Worm (Caenorhabditis elegans) whole organism, L1 larva: ENCODE results near the gene W01B6.8.

Source experiments
- C04F5.9 ChIP-seq: sonication (generic microtip); optimal IDR thresholded peaks from 2 replicates; lab custom pipeline; 2016; ENCODE audit warnings: missing genetic modification characterization, missing compliant biosample characterization
- alr-1 ChIP-seq: fragments of 200-800 bp; sonication (Bioruptor generic); optimal IDR thresholded peaks from 2 replicates; lab custom pipeline; 2018; ENCODE audit warnings: borderline replicate concordance, mild to moderate bottlenecking, missing genetic modification characterization, missing compliant biosample characterization
- ama-1 ChIP-seq: fragments of 150-350 bp; optimal IDR thresholded peaks from 2 replicates; lab custom pipeline; 2014
- blmp-1 ChIP-seq: fragments of 150-350 bp; optimal IDR thresholded peaks from 2 replicates; lab custom pipeline; 2014; ENCODE audit warnings: missing biosample characterization, missing genetic modification characterization
- ceh-88 ChIP-seq: fragments of 200-800 bp; sonication (Bioruptor generic); IDR thresholded peaks from 2 replicates; pipeline ENCODE4 v1.3.6; 2022; ENCODE audit warnings: missing genetic modification characterization, missing compliant biosample characterization
- efl-1 ChIP-seq, 4 experiments: fragments of 150-350 bp; optimal IDR thresholded peaks in 3 of 4; peaks in 1 of 4; 1 replicate in 1 of 4; 2 replicates in 3 of 4; lab custom pipeline; 2014; ENCODE audit warnings: missing biosample characterization in 2 of 4, missing genetic modification characterization in 2 of 4, missing genetic modification reagents in 2 of 4
- egl-13 ChIP-seq: sonication (generic microtip); optimal IDR thresholded peaks from 2 replicates; lab custom pipeline; 2016; ENCODE audit warnings: missing genotype, missing genetic modification reagents, missing genetic modification characterization, missing compliant biosample characterization
- egl-27 ChIP-seq, 2 experiments: fragments of 150-350 bp in 1 of 2; sonication (generic microtip); optimal IDR thresholded peaks; 3 replicates each; lab custom pipeline; 2017 to 2018; ENCODE audit warnings: missing biosample characterization in 2 of 2, missing genetic modification characterization in 2 of 2, missing genetic modification reagents in 2 of 2
- ets-5 ChIP-seq: fragments of 200-800 bp; sonication (Bioruptor generic); IDR thresholded peaks from 2 replicates; pipeline ENCODE4 v1.3.6; 2022; ENCODE audit warnings: missing genetic modification characterization, missing compliant biosample characterization
- fkh-10 ChIP-seq: sonication (generic microtip); optimal IDR thresholded peaks from 2 replicates; lab custom pipeline; 2017; ENCODE audit warnings: missing biosample characterization, missing genetic modification reagents, missing genetic modification characterization
- hlh-4 ChIP-seq: sonication (generic microtip); optimal IDR thresholded peaks from 2 replicates; lab custom pipeline; 2016; ENCODE audit warnings: mild to moderate bottlenecking, missing genetic modification characterization, missing compliant biosample characterization
- hpl-2 ChIP-seq: fragments of 150-350 bp; optimal IDR thresholded peaks from 2 replicates; lab custom pipeline; 2014; ENCODE audit warnings: missing biosample characterization, missing genetic modification reagents, missing genetic modification characterization
- irx-1 ChIP-seq: sonication (generic microtip); optimal IDR thresholded peaks from 2 replicates; lab custom pipeline; 2016; ENCODE audit warnings: missing genetic modification characterization, missing compliant biosample characterization
- lin-35 ChIP-seq, 2 experiments: fragments of 150-350 bp; optimal IDR thresholded peaks; 2 replicates each; lab custom pipeline; 2014; ENCODE audit warnings: missing biosample characterization in 2 of 2, missing genetic modification characterization in 2 of 2, missing genetic modification reagents in 2 of 2
- lir-3 ChIP-seq: sonication (generic microtip); optimal IDR thresholded peaks from 2 replicates; lab custom pipeline; 2016; ENCODE audit warnings: mild to moderate bottlenecking, missing genetic modification characterization, moderate library complexity, missing compliant biosample characterization; ENCODE audit not compliant: poor library complexity
- mab-9 ChIP-seq: fragments of 200-800 bp; sonication (Bioruptor generic); IDR thresholded peaks from 2 replicates; pipeline ENCODE4 v1.3.6; 2022; ENCODE audit warnings: missing genetic modification reagents, missing genetic modification characterization, missing compliant biosample characterization
- mdl-1 ChIP-seq, 2 experiments: fragments of 150-350 bp; optimal IDR thresholded peaks; 2 replicates each; lab custom pipeline; 2014 to 2017; ENCODE audit warnings: missing biosample characterization in 2 of 2, missing genetic modification characterization in 2 of 2, inconsistent platforms in 1 of 2
- mef-2 ChIP-seq: fragments of 150-350 bp; optimal IDR thresholded peaks from 2 replicates; lab custom pipeline; 2014; ENCODE audit warnings: missing biosample characterization, missing genetic modification characterization
- nhr-12 ChIP-seq: sonication (generic microtip); optimal IDR thresholded peaks from 2 replicates; lab custom pipeline; 2017; ENCODE audit warnings: missing biosample characterization, missing genetic modification characterization
- nhr-71 ChIP-seq: sonication (generic microtip); optimal IDR thresholded peaks from 2 replicates; lab custom pipeline; 2016; ENCODE audit warnings: mild to moderate bottlenecking, missing genetic modification characterization, moderate library complexity, missing compliant biosample characterization
- nhr-76 ChIP-seq: sonication (generic microtip); optimal IDR thresholded peaks from 2 replicates; lab custom pipeline; 2017; ENCODE audit warnings: missing biosample characterization, missing genetic modification characterization
- nhr-77 ChIP-seq: fragments of 150-350 bp; optimal IDR thresholded peaks from 2 replicates; lab custom pipeline; 2014; ENCODE audit warnings: missing biosample characterization, missing genetic modification characterization
- nhr-84 ChIP-seq: sonication (generic microtip); optimal IDR thresholded peaks from 2 replicates; lab custom pipeline; 2017; ENCODE audit warnings: missing biosample characterization, missing genetic modification characterization
- pax-3 ChIP-seq: fragments of 200-800 bp; sonication (Bioruptor generic); optimal IDR thresholded peaks from 2 replicates; lab custom pipeline; 2018; ENCODE audit warnings: mild to moderate bottlenecking, missing genetic modification characterization, moderate library complexity, missing compliant biosample characterization
- sox-4 ChIP-seq: sonication (generic microtip); optimal IDR thresholded peaks from 2 replicates; lab custom pipeline; 2016; ENCODE audit warnings: missing genetic modification characterization, missing compliant biosample characterization
- sptf-1 ChIP-seq: fragments of 150-350 bp; optimal IDR thresholded peaks from 2 replicates; lab custom pipeline; 2014; ENCODE audit warnings: missing biosample characterization, missing genetic modification characterization
- sup-37 ChIP-seq: fragments of 200-800 bp; sonication (Bioruptor generic); optimal IDR thresholded peaks from 2 replicates; lab custom pipeline; 2018; ENCODE audit warnings: mild to moderate bottlenecking, missing genetic modification characterization, missing compliant biosample characterization
- swsn-7 ChIP-seq: sonication (generic microtip); optimal IDR thresholded peaks from 2 replicates; lab custom pipeline; 2016; ENCODE audit warnings: missing genetic modification characterization, missing compliant biosample characterization
- tbx-2 ChIP-seq: sonication (generic microtip); optimal IDR thresholded peaks from 2 replicates; lab custom pipeline; 2016; ENCODE audit warnings: missing genetic modification characterization, missing compliant biosample characterization
- unc-130 ChIP-seq: fragments of 150-350 bp; optimal IDR thresholded peaks from 2 replicates; lab custom pipeline; 2017; ENCODE audit warnings: missing biosample characterization, missing genetic modification characterization, inconsistent platforms
- unc-62 ChIP-seq: fragments of 150-350 bp; optimal IDR thresholded peaks from 2 replicates; lab custom pipeline; 2014; ENCODE audit warnings: missing biosample characterization, missing genetic modification reagents, missing genetic modification characterization
- unc-98 ChIP-seq: fragments of 200-800 bp; sonication (Bioruptor generic); IDR thresholded peaks from 2 replicates; pipeline ENCODE4 v1.3.6; 2022; ENCODE audit warnings: missing genetic modification characterization, missing compliant biosample characterization
- zag-1 ChIP-seq: fragments of 150-350 bp; optimal IDR thresholded peaks from 2 replicates; lab custom pipeline; 2014; ENCODE audit warnings: missing biosample characterization, missing genetic modification characterization
- ztf-4 ChIP-seq: fragments of 150-350 bp; optimal IDR thresholded peaks from 2 replicates; lab custom pipeline; 2014; ENCODE audit warnings: missing biosample characterization, missing genetic modification characterization

Gene W01B6.8

DNA sequence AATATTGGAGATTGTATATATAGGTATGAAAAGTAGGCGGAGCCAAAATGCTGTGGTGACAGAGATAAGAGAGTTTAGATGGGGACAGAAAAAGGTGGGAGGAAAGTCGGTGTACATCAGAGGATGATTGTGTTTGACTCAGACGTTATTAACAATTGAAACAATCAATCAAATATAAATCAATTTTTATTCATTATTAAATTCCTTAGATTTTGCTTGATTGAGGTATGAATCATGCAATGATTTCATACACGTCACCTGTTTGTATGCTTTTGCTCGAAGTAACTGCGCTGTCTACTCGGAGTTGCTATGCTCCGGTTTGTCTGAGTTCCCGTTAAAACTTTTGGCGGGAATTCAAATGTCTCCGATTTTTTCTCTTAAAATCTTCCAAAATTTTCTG lies 31.0 kb upstream of the W01B6.8 start, which contains the start of gene C04G2.10 (continued):
- TF ChIP-seq efl-1 (optimal IDR thresholded peaks at IDR 0.05; lab: Kevin White, UChicago) (no peak), efl-1 (GFP tag; optimal IDR thresholded peaks at IDR 0.05 in 1 of 2; lab: Kevin White, UChicago) (no peak), unc-130 (tag; lab: Kevin White, UChicago) (no peak), swsn-7 (tag; lab: Kevin White, UChicago) (no peak)

ce11 chrIV:10112570-10112969 lies 28.4 kb upstream of the W01B6.8 start, which contains the start of gene nsph-3.2:
nsph-3.2 (plus strand) TSS chrIV:10112870.
- TF ChIP-seq zag-1 (tag; lab: Kevin White, UChicago) = no peak
- no peak for TF ChIP-seq irx-1
- no peak for TF ChIP-seq nhr-77 (tag; lab: Kevin White, UChicago)
- TF ChIP-seq ama-1 (lab: Kevin White, UChicago) = no peak
- TF ChIP-seq sox-4 (tag; lab: Kevin White, UChicago) = no peak
- TF ChIP-seq C04F5.9 (tag; lab: Kevin White, UChicago) = no peak
- TF ChIP-seq unc-62 (GFP tag; lab: Kevin White, UChicago) = no peak
- no peak for TF ChIP-seq unc-98 (GFP tag; lab: Robert Waterston, UW)
- TF ChIP-seq mab-9 (GFP tag; lab: Robert Waterston, UW) = no peak

DNA sequence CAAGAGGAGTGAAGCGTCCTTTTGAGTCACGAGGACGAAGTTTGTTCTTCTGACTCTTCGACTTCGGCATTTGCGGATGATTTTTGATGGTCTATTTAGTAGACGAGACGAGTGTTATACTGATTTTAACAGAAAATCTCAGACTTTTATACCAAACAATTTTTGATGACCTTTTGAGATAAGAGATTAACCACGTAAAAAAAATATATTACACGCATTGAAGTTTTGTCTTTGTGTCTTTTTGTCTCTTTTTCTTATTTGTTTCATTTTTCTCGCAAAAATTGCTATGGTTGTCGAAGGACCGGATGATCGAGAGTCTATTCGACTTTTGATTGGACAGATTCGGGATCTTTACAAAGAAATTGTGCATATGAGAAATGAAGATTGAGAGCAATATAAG lies 27.3 kb upstream of the W01B6.8 start, which contains the start of gene spch-1:
Gene spch-1, minus strand, starts transcription at position 101 of the 400 bp plus-strand sequence.
- TF ChIP-seq hpl-2 (GFP tag; lab: Kevin White, UChicago) = no peak
- no peak for TF ChIP-seq tbx-2 (tag; lab: Kevin White, UChicago)
- TF ChIP-seq ceh-88 (GFP tag; lab: Robert Waterston, UW) = no peak
- no peak for TF ChIP-seq efl-1 (optimal IDR thresholded peaks at IDR 0.05; lab: Kevin White, UChicago)
- TF ChIP-seq efl-1 (GFP tag; optimal IDR thresholded peaks at IDR 0.05 in 1 of 2; lab: Kevin White, UChicago) = no peak
- no peak for TF ChIP-seq mdl-1 (tag; optimal IDR thresholded peaks at IDR 0.05; lab: Kevin White, UChicago)
- TF ChIP-seq alr-1 = no peak
- no peak for TF ChIP-seq sptf-1 (tag; lab: Kevin White, UChicago)
- TF ChIP-seq lin-35 (GFP tag; optimal IDR thresholded peaks at IDR 0.05; lab: Kevin White, UChicago) = no peak

DNA sequence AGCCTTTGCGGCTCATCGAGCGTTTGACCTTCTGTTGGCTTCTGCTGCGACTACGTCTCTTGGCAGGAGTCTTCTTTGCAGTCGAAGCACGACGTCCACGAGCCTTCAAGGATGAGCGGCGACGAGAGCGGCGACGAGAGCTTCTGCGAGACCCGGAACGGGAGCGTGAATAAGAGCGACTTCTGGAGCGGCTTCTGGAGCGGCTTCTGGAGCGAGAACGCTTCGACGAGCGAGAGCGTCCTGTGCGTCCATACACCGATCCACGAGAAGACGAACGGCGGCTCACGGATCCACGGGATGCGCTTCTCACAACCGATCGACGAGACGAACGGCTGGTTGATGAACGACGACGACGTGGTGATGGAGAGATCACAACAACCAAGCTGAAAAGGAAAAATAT lies 26.7 kb upstream of the W01B6.8 start:
- TF ChIP-seq tbx-2 (tag; lab: Kevin White, UChicago) (no peak), pax-3 (tag; lab: Kevin White, UChicago) (no peak), hpl-2 (GFP tag; lab: Kevin White, UChicago) (no peak), egl-13 (tag; lab: Kevin White, UChicago) (no peak), egl-27 (tag; optimal IDR thresholded peaks at IDR 0.05; lab: Kevin White, UChicago) (no peak), nhr-12 (tag; lab: Kevin White, UChicago) (no peak), fkh-10 (GFP tag; lab: Kevin White, UChicago) (no peak), nhr-71 (tag; lab: Kevin White, UChicago) (no peak), lir-3 (tag; lab: Kevin White, UChicago) (no peak), blmp-1 (tag; lab: Kevin White, UChicago) (no peak), mef-2 (tag; lab: Kevin White, UChicago) (no peak), ztf-4 (tag; lab: Kevin White, UChicago) (no peak), lin-35 (GFP tag; optimal IDR thresholded peaks at IDR 0.05; lab: Kevin White, UChicago) (no peak), ets-5 (GFP tag; lab: Robert Waterston, UW) (no peak), nhr-76 (no peak), sup-37 (GFP tag; lab: Kevin White, UChicago) (no peak)

DNA sequence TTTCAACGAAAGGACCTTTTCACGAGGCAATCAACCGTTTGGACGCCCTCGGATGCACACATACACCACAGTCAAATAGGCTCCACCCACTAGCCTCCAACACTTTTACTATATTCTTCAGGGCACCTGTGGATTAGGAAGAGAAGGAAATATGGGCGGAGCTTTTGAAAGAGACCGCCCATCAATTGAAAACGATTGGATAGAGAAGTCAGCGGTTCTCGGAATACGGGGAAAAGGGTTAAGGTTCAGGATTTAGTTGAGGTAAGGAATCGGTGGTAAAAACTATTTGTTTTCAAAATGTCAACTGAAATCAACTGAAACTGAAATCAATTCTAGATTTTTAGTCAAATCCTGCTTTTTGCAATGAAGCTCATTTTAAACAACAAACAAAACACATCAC lies 26.2 kb upstream of the W01B6.8 start, which contains the start of gene egl-38:
Gene egl-38, minus strand, starts transcription at position 101 of the 400 bp plus-strand sequence.
- TF ChIP-seq nhr-84 (tag; lab: Kevin White, UChicago) (no peak), hlh-4 (no peak)
